Fruit fly (Drosophila melanogaster): ENCODE data around the gene CG18417.

The CG18417 gene

dm6 chr3L:7356386-7357117 is 43.3 kb upstream of the CG18417 start, which contains the start of gene CTCF (continued):
- TF ChIP-seq z (GFP tag; IDR thresholded peaks at IDR 0.05) = no peak
- TF ChIP-seq Hand (GFP tag; optimal IDR thresholded peaks at IDR 0.05) = no peak
- peak; percentile 61 for TF ChIP-seq hbn (GFP tag; IDR thresholded peaks at IDR 0.05; ENCODE audit: partially characterized antibody)
- TF ChIP-seq CG13296 (GFP tag; optimal IDR thresholded peaks at IDR 0.05) = peak; percentile 37
- peak; percentile 69 for TF ChIP-seq GATAe (GFP tag; conservative IDR thresholded peaks at IDR 0.05)
- peak; percentile 65; the same call in 2 of the 3 replicates for TF ChIP-seq hb (GFP tag; IDR thresholded peaks at IDR 0.05; ENCODE audit: partially characterized antibody)
- peak; percentile 17 for TF ChIP-seq Mad (GFP tag; optimal IDR thresholded peaks at IDR 0.05)
- no peak; the same call in 2 of the 3 replicates for TF ChIP-seq jigr1 (GFP tag; IDR thresholded peaks at IDR 0.05)
- 0 out of 3 replicates have a peak, but pooled peaks have one; percentile 32 for TF ChIP-seq zfh1 (GFP tag; IDR thresholded peaks at IDR 0.05)
- TF ChIP-seq aop (GFP tag; IDR thresholded peaks at IDR 0.05) = no peak
- no peak for TF ChIP-seq CG6813 (GFP tag; optimal IDR thresholded peaks at IDR 0.05)
- peak; percentile 72 for TF ChIP-seq CG17829 (tag; optimal IDR thresholded peaks at IDR 0.05)
- TF ChIP-seq tin (GFP tag; optimal IDR thresholded peaks at IDR 0.05) = peak; percentile 15
- no peak for TF ChIP-seq CG31365 (tag; optimal IDR thresholded peaks at IDR 0.05)
- no peak for TF ChIP-seq pita (GFP tag; optimal IDR thresholded peaks at IDR 0.05)
- TF ChIP-seq ems (GFP tag; optimal IDR thresholded peaks at IDR 0.05) = no peak
- no peak for TF ChIP-seq crc (GFP tag; optimal IDR thresholded peaks at IDR 0.05)
- no peak; the same call in 1 of the 2 replicates for TF ChIP-seq CG4730 (GFP tag; IDR thresholded peaks at IDR 0.05)
- peak; percentile 74 for TF ChIP-seq exex (tag; optimal IDR thresholded peaks at IDR 0.05)
- TF ChIP-seq trh (GFP tag; optimal IDR thresholded peaks at IDR 0.05) = no peak
- peak; percentile 4 for TF ChIP-seq ind (GFP tag; optimal IDR thresholded peaks at IDR 0.05)
- TF ChIP-seq bcd (GFP tag; optimal IDR thresholded peaks at IDR 0.05) = no peak
- TF ChIP-seq caup (GFP tag; optimal IDR thresholded peaks at IDR 0.05; ENCODE audit: severe bottlenecking) = peak; percentile 23
- peak; percentile 17 for TF ChIP-seq CG1647 (GFP tag; optimal IDR thresholded peaks at IDR 0.05)
- TF ChIP-seq Fer3 (tag; optimal IDR thresholded peaks at IDR 0.05) = no peak
- peak; percentile 47 for TF ChIP-seq dm (GFP tag; optimal IDR thresholded peaks at IDR 0.05)
- TF ChIP-seq CG8944 (GFP tag; optimal IDR thresholded peaks at IDR 0.05) = peak; percentile 41
- TF ChIP-seq CG31441 (GFP tag; IDR thresholded peaks at IDR 0.05) = peak; percentile 40; the same call in 1 of the 2 replicates
- TF ChIP-seq da (GFP tag; optimal IDR thresholded peaks at IDR 0.05) = peak; percentile 21
- peak; percentile 7 for TF ChIP-seq CG18619 (GFP tag; optimal IDR thresholded peaks at IDR 0.05)
- TF ChIP-seq Sry-β (GFP tag; optimal IDR thresholded peaks at IDR 0.05) = peak; percentile 30
- no peak for TF ChIP-seq ranshi (GFP tag; IDR thresholded peaks at IDR 0.05)
- TF ChIP-seq CG10654 (GFP tag; optimal IDR thresholded peaks at IDR 0.05) = no peak
- no peak for TF ChIP-seq HmgD (GFP tag; optimal IDR thresholded peaks at IDR 0.05)
- TF ChIP-seq ssp (GFP tag; IDR thresholded peaks at IDR 0.05) = peak; percentile 49; the same call in 1 of the 2 replicates
- no peak for TF ChIP-seq CG12104 (GFP tag; optimal IDR thresholded peaks at IDR 0.05)
- peak; percentile 24; the same call in 1 of the 2 replicates for TF ChIP-seq vvl (GFP tag; IDR thresholded peaks at IDR 0.05)
- peak; percentile 82 for TF ChIP-seq knrl (GFP tag; IDR thresholded peaks at IDR 0.05; ENCODE audit: partially characterized antibody)
- TF ChIP-seq Gug (GFP tag; IDR thresholded peaks at IDR 0.05) = peak; percentile 6; the same call in 1 of the 4 replicates
- TF ChIP-seq Abd-B (GFP tag; optimal IDR thresholded peaks at IDR 0.05) = peak; percentile 14
- 0 out of 3 replicates have a peak, but pooled peaks have one; percentile 23 for TF ChIP-seq Dbx (GFP tag; IDR thresholded peaks at IDR 0.05)
- TF ChIP-seq CG31388 (GFP tag; optimal IDR thresholded peaks at IDR 0.05) = no peak
- 0 out of 2 replicates have a peak, but pooled peaks have one; percentile 39 for TF ChIP-seq ara (GFP tag; IDR thresholded peaks at IDR 0.05)
- TF ChIP-seq slou (GFP tag; optimal IDR thresholded peaks at IDR 0.05) = no peak
- no peak for TF ChIP-seq Gsc (GFP tag; IDR thresholded peaks at IDR 0.05)
- no peak for TF ChIP-seq Dfd (GFP tag; optimal IDR thresholded peaks at IDR 0.05)
- TF ChIP-seq CG1602 (GFP tag; optimal IDR thresholded peaks at IDR 0.05) = peak; percentile 3
- TF ChIP-seq CG12769 (tag; optimal IDR thresholded peaks at IDR 0.05) = no peak
- TF ChIP-seq disco-r (GFP tag; optimal IDR thresholded peaks at IDR 0.05) = no peak
- TF ChIP-seq Mrtf (GFP tag; IDR thresholded peaks at IDR 0.05) = 0 out of 3 replicates have a peak, but pooled peaks have one; percentile 48

All from whole organism, embryonic.